Fruit fly (Drosophila melanogaster): ENCODE data around the gene CG42759.

The CG42759 gene

dm6 chr3R:10139649-10140598 is 2.9 kb upstream of the CG42759 start, which contains the start of gene tws:
Gene tws (minus strand): TSS chr3R:10139772.
- TF ChIP-seq bab1 (GFP tag; optimal IDR thresholded peaks at IDR 0.05) (peak; percentile 52), Crg-1 (GFP tag; optimal IDR thresholded peaks at IDR 0.05) (peak; percentile 48), CG7101 (tag; optimal IDR thresholded peaks at IDR 0.05) (peak; percentile 56), pad (GFP tag; optimal IDR thresholded peaks at IDR 0.05) (peak; percentile 38), CG5204 (GFP tag; optimal IDR thresholded peaks at IDR 0.05) (peak; percentile 65), CG12768 (GFP tag; optimal IDR thresholded peaks at IDR 0.05) (peak; percentile 73), kay (GFP tag; ENCODE audit: borderline replicate concordance) (peak; percentile 76), CG33017 (tag; optimal IDR thresholded peaks at IDR 0.05) (peak; percentile 22), Mnt (GFP tag; optimal IDR thresholded peaks at IDR 0.05) (peak; percentile 32), Hr96 (GFP tag; optimal IDR thresholded peaks at IDR 0.05) (no peak), tj (GFP tag; optimal IDR thresholded peaks at IDR 0.05) (peak; percentile 36), toe (GFP tag; optimal IDR thresholded peaks at IDR 0.05) (peak; percentile 50), CG1620 (GFP tag; optimal IDR thresholded peaks at IDR 0.05) (peak; percentile 14), CG7045 (GFP tag; optimal IDR thresholded peaks at IDR 0.05) (no peak), CG11617 (GFP tag; optimal IDR thresholded peaks at IDR 0.05) (peak; percentile 76), ovo (GFP tag; optimal IDR thresholded peaks at IDR 0.05) (no peak), cic (GFP tag; optimal IDR thresholded peaks at IDR 0.05) (no peak), CG14711 (tag; optimal IDR thresholded peaks at IDR 0.05) (peak; percentile 21), Clk (GFP tag; optimal IDR thresholded peaks at IDR 0.05) (peak; percentile 31), cnc (optimal IDR thresholded peaks at IDR 0.05) (no peak)

DNA sequence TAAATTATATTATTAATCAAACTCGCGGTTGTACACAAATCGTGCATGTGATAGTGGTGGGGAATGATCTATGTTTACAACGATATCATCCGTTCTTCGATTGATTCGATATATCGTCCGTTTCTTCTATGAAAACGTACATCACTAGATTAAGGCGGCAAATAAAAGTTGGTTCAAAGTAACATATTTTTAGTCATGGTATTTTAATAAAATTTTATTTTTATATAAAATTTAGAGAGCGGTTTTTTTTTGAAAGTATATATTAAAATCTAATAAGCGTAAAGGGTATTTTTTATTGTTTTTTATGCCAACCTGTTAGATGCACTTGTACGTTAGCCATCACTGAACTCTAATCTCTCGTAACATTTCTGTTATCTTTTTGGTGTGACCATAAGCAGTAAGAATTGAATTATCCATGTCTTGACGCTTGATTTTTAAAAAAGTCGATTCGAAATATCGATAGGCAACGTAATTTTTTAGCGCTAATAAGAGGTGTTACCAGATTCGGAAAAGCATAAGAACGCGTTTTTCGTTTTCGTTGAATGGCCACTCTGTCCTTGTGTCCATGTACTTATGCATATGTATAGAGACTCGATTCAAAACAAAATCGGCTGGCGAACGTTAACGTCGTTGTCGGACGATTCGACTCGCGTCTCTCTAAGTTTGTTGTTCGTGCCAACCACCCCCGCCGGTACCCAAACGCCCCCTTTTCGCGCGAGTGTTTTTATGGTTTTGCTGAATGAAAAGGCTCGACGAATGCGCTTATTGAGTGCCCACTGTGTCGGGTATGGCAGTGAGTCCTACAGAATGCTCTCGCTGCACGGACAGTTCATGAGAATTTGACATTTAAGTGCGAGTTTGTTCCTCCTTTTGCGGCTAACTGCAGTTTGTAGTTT is 1.5 kb downstream of the CG42759 start, which contains the start of the genes TAF1B and Invadolysin:
TSS of gene TAF1B (minus strand) at position 82 of the 896 bp plus-strand sequence.
TSS of gene Invadolysin (plus strand) at position 566 of the 896 bp plus-strand sequence.
- no peak for TF ChIP-seq Clk (GFP tag; optimal IDR thresholded peaks at IDR 0.05)
- peak; percentile 44 for TF ChIP-seq CG1620 (GFP tag; optimal IDR thresholded peaks at IDR 0.05)
- TF ChIP-seq pad (GFP tag; optimal IDR thresholded peaks at IDR 0.05) = peak; percentile 8
- TF ChIP-seq Crg-1 (GFP tag; optimal IDR thresholded peaks at IDR 0.05) = peak; percentile 51
- TF ChIP-seq ovo (GFP tag; optimal IDR thresholded peaks at IDR 0.05) = peak; percentile 57
- peak; percentile 67 for TF ChIP-seq Mnt (GFP tag; optimal IDR thresholded peaks at IDR 0.05)
- peak; percentile 48 for TF ChIP-seq CG5204 (GFP tag; optimal IDR thresholded peaks at IDR 0.05)
- peak; percentile 49 for TF ChIP-seq CG33017 (tag; optimal IDR thresholded peaks at IDR 0.05)
- TF ChIP-seq Hr96 (GFP tag; optimal IDR thresholded peaks at IDR 0.05) = peak; percentile 31
- TF ChIP-seq cnc (optimal IDR thresholded peaks at IDR 0.05) = no peak
- TF ChIP-seq CG12768 (GFP tag; optimal IDR thresholded peaks at IDR 0.05) = no peak
- no peak for TF ChIP-seq tj (GFP tag; optimal IDR thresholded peaks at IDR 0.05)
- TF ChIP-seq bab1 (GFP tag; optimal IDR thresholded peaks at IDR 0.05) = peak; percentile 62
- TF ChIP-seq toe (GFP tag; optimal IDR thresholded peaks at IDR 0.05) = peak; percentile 71
- TF ChIP-seq CG7101 (tag; optimal IDR thresholded peaks at IDR 0.05) = peak; percentile 29
- peak; percentile 42 for TF ChIP-seq CG14711 (tag; optimal IDR thresholded peaks at IDR 0.05)
- TF ChIP-seq kay (GFP tag; ENCODE audit: borderline replicate concordance) = peak; percentile 98
- TF ChIP-seq CG7045 (GFP tag; optimal IDR thresholded peaks at IDR 0.05) = no peak
- TF ChIP-seq cic (GFP tag; optimal IDR thresholded peaks at IDR 0.05) = peak; percentile 70
- peak; percentile 64 for TF ChIP-seq CG11617 (GFP tag; optimal IDR thresholded peaks at IDR 0.05)

DNA sequence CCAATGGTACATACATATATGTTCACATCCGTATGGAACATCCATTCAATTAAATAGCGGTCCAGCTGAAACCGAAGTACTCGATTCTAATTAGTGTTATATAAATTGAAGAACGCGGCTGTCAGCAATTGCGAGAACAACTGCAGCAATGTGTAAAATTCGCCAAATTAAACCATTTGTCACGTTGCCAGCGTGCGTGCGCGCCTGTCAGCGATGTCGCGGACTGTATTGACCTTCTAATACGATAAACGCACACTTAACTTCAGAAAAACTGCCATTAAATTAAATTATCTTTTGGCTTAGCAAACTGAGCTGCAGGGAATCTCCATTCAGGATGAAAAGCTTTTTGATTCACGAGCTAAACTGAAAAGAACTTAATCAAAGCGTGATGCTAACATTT is 4.3 kb downstream of the CG42759 start:
- TF ChIP-seq tj (GFP tag; optimal IDR thresholded peaks at IDR 0.05) = no peak
- no peak for TF ChIP-seq ovo (GFP tag; optimal IDR thresholded peaks at IDR 0.05)

DNA sequence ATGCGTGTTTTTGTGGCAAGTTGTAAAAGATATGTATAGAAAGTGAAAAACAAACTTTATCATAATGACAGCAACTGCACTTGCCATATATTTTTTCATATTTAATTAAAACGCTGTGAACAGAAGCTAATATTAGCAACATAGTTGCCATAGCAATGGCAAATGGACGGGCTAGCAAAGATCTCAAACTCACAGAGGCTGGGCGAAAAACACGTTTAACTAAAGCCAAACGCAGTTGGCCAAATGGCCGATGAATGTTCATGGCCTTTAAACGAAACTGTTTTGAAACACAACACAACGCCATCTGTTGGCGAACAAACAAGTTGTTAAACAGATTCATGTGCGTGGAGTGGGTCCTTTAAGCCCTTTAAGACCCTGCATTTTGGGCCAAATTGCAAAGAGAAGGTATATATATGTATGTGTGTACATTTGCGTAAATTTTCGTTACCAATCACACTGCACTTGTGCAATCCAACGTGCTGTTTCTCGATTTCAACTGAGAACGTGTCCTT is 5.6 kb downstream of the CG42759 start:
- TF ChIP-seq kay (GFP tag; ENCODE audit: borderline replicate concordance) (peak; percentile 57), Crg-1 (GFP tag; optimal IDR thresholded peaks at IDR 0.05) (no peak), ovo (GFP tag; optimal IDR thresholded peaks at IDR 0.05) (no peak), CG12768 (GFP tag; optimal IDR thresholded peaks at IDR 0.05) (no peak), CG5204 (GFP tag; optimal IDR thresholded peaks at IDR 0.05) (no peak), CG1620 (GFP tag; optimal IDR thresholded peaks at IDR 0.05) (no peak), CG33017 (tag; optimal IDR thresholded peaks at IDR 0.05) (no peak)

- TF ChIP-seq ovo (GFP tag; optimal IDR thresholded peaks at IDR 0.05) (no peak), cnc (optimal IDR thresholded peaks at IDR 0.05) (no peak), toe (GFP tag; optimal IDR thresholded peaks at IDR 0.05) (no peak), CG14711 (tag; optimal IDR thresholded peaks at IDR 0.05) (no peak)
Observed at dm6 chr3R:10149667-10150398, 7.0 kb downstream of the CG42759 start.
